Worm (Caenorhabditis elegans) whole organism, L4 larva: ENCODE data around the gene F35D2.6.

Source experiments
- ZK546.5 ChIP-seq, 2 experiments: sonication (generic microtip); optimal IDR thresholded peaks; 2 replicates each; lab custom pipeline; 2017; ENCODE audit warnings: missing biosample characterization in 2 of 2, missing genetic modification characterization in 2 of 2
- aly-2 ChIP-seq: sonication (generic microtip); optimal IDR thresholded peaks from 2 replicates; lab custom pipeline; 2018; ENCODE audit warnings: missing biosample characterization, missing genetic modification characterization
- jun-1 ChIP-seq: fragments of 150-350 bp; optimal IDR thresholded peaks from 2 replicates; lab custom pipeline; 2014; ENCODE audit warnings: missing biosample characterization, missing genetic modification reagents, missing genetic modification characterization
- lin-13 ChIP-seq: fragments of 150-350 bp; optimal IDR thresholded peaks from 2 replicates; lab custom pipeline; 2014; ENCODE audit warnings: missing biosample characterization, missing genetic modification reagents, missing genetic modification characterization
- lin-39 ChIP-seq: fragments of 150-350 bp; optimal IDR thresholded peaks from 2 replicates; lab custom pipeline; 2014; ENCODE audit warnings: missing biosample characterization, missing genetic modification reagents, missing genetic modification characterization
- lsy-2 ChIP-seq, 2 experiments: fragments of 150-350 bp in 1 of 2; sonication (generic microtip) in 1 of 2; optimal IDR thresholded peaks; 2 replicates each; lab custom pipeline; 2014 to 2017; ENCODE audit warnings: missing biosample characterization in 2 of 2, missing genetic modification characterization in 2 of 2
- nhr-10 ChIP-seq: fragments of 150-350 bp; optimal IDR thresholded peaks from 2 replicates; lab custom pipeline; 2014; ENCODE audit warnings: missing biosample characterization, missing genetic modification characterization
- nhr-77 ChIP-seq: fragments of 150-350 bp; optimal IDR thresholded peaks from 2 replicates; lab custom pipeline; 2014; ENCODE audit warnings: missing biosample characterization, missing genetic modification characterization

DNA sequence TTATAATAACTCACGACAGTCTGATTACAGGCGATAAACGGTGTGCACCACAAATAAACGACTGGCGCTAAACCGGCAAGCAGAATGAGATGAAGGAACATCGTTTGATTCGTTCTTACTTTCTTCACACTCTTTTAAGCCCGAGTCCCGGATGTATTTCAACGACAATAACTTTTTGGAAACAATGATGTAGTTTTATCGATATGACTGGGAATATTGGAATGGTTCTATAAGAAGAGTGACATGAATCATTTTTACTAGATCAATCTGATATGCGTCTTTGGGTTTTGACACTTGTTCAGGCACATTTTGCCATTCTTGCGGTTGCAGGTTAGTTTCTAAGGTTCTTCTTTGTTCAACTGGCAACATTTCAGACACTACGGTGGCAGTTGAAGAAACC, 16.0 kb upstream of the F35D2.6 start, which contains the start of the genes ZK1290.11 and ZK1290.1:
- TF ChIP-seq lsy-2 (tag; optimal IDR thresholded peaks at IDR 0.05; lab: Kevin White, UChicago) (no peak), nhr-10 (no peak), lin-13 (GFP tag; lab: Kevin White, UChicago) (no peak), jun-1 (tag; lab: Kevin White, UChicago) (no peak), lin-39 (tag; lab: Kevin White, UChicago) (no peak), nhr-77 (no peak), ZK546.5 (tag; optimal IDR thresholded peaks at IDR 0.05; lab: Kevin White, UChicago) (no peak), aly-2 (tag; lab: Kevin White, UChicago) (no peak)
